Worm (Caenorhabditis elegans) whole organism, L4/young adult: ENCODE data around the gene try-1.

Source experiments
- W03F9.2 ChIP-seq: fragments of 150-350 bp; optimal IDR thresholded peaks from 2 replicates; lab custom pipeline; 2014; ENCODE audit warnings: missing biosample characterization, missing genetic modification characterization
- dao-5 ChIP-seq: sonication (generic microtip); optimal IDR thresholded peaks from 2 replicates; lab custom pipeline; 2016; ENCODE audit warnings: missing genotype, missing genetic modification characterization, moderate library complexity, missing compliant biosample characterization
- him-1 ChIP-seq: sonication (generic microtip); optimal IDR thresholded peaks from 2 replicates; lab custom pipeline; 2016; ENCODE audit warnings: missing genotype, missing genetic modification reagents, missing genetic modification characterization, missing compliant biosample characterization

- TF ChIP-seq dao-5 (tag; lab: Kevin White, UChicago) (no peak), W03F9.2 (tag; lab: Kevin White, UChicago) (no peak), him-1 (tag; lab: Kevin White, UChicago) (no peak)
Measured at ce11 chrII:4942829-4943228, 6.5 kb downstream of the try-1 start.
